Worm (Caenorhabditis elegans) whole organism, early embryonic: ENCODE results near the gene K10H10.7.

Source experiments
- aly-1 ChIP-seq: sonication (generic microtip); optimal IDR thresholded peaks from 2 replicates; lab custom pipeline; 2016; ENCODE audit warnings: missing genetic modification characterization, missing compliant biosample characterization
- ama-1 ChIP-seq: fragments of 150-350 bp; optimal IDR thresholded peaks from 2 replicates; lab custom pipeline; 2014
- ceh-36 ChIP-seq: sonication (generic microtip); optimal IDR thresholded peaks from 2 replicates; lab custom pipeline; 2016; ENCODE audit warnings: missing genetic modification characterization, inconsistent platforms, missing compliant biosample characterization
- flt-1 ChIP-seq: fragments of 200-800 bp; sonication (Bioruptor generic); IDR thresholded peaks from 2 replicates; pipeline ENCODE4 v1.3.6; 2022; ENCODE audit warnings: missing genetic modification characterization, missing compliant biosample characterization
- hmbx-1 ChIP-seq: sonication (generic microtip); optimal IDR thresholded peaks from 2 replicates; lab custom pipeline; 2016; ENCODE audit warnings: mild to moderate bottlenecking, missing genetic modification characterization, missing compliant biosample characterization
- pes-1 ChIP-seq: fragments of 200-800 bp; sonication (Bioruptor generic); IDR thresholded peaks from 2 replicates; pipeline ENCODE4 v1.3.6; 2022; ENCODE audit warnings: missing genetic modification reagents, missing genetic modification characterization, missing compliant biosample characterization
- tbx-11 ChIP-seq: fragments of 200-800 bp; sonication (Bioruptor generic); IDR thresholded peaks from 2 replicates; pipeline ENCODE4 v1.3.6; 2022; ENCODE audit warnings: missing genetic modification characterization, missing compliant biosample characterization
- tbx-37 ChIP-seq: fragments of 200-800 bp; sonication (Bioruptor generic); conservative IDR thresholded peaks from 2 replicates; pipeline ENCODE4 v1.3.6; 2022; ENCODE audit warnings: missing genetic modification reagents, missing genetic modification characterization, missing compliant biosample characterization
- tra-4 ChIP-seq: sonication (generic microtip); optimal IDR thresholded peaks from 2 replicates; lab custom pipeline; 2017; ENCODE audit warnings: missing genetic modification characterization, missing compliant biosample characterization

DNA sequence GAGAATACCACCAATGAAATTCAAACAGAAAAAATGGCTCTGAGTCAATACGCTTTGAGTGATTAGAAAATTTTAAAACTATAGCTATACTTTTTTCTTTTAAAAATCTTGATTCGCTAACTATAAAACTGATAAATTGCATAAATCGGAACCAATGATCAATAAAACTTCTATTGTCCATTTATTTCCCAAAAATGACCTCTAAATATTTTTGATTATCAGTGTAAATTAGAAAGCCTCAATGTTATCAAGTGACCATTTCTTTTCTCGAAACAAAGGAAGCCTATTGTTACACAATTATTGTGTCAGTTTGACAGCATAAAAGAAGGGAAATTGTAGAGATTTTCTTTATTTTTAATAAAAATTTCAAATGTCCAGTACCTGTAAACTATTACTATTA, 7.3 kb downstream of the K10H10.7 start, which contains the start of gene K10H10.4:
- TF ChIP-seq ama-1 = no peak
- no peak for TF ChIP-seq tra-4 (tag; lab: Kevin White, UChicago)
- TF ChIP-seq flt-1 (GFP tag; lab: Robert Waterston, UW) = no peak
- no peak for TF ChIP-seq hmbx-1 (tag; lab: Kevin White, UChicago)
- TF ChIP-seq aly-1 (tag; lab: Kevin White, UChicago) = no peak
- no peak for TF ChIP-seq pes-1 (GFP tag; lab: Robert Waterston, UW)
- no peak for TF ChIP-seq tbx-11 (GFP tag; lab: Robert Waterston, UW)
- no peak for TF ChIP-seq ceh-36 (tag; lab: Kevin White, UChicago)
- no peak for TF ChIP-seq tbx-37 (GFP tag; lab: Robert Waterston, UW)
